Worm (Caenorhabditis elegans) whole organism, L3 larva: Measurements from ENCODE around the gene K10C2.2.

Experiments
- R02D3.7 ChIP-seq: fragments of 150-350 bp; optimal IDR thresholded peaks from 2 replicates; lab custom pipeline; 2014; ENCODE audit warnings: missing biosample characterization, missing genetic modification characterization
- ZK546.5 ChIP-seq: sonication (generic microtip); optimal IDR thresholded peaks from 2 replicates; lab custom pipeline; 2017; ENCODE audit warnings: missing biosample characterization, missing genetic modification characterization
- aly-2 ChIP-seq: fragments of 150-350 bp; optimal IDR thresholded peaks from 2 replicates; lab custom pipeline; 2014; ENCODE audit warnings: missing biosample characterization, missing genetic modification characterization
- ceh-16 ChIP-seq: sonication (generic microtip); optimal IDR thresholded peaks from 2 replicates; lab custom pipeline; 2017; ENCODE audit warnings: missing biosample characterization, missing genetic modification characterization
- ceh-28 ChIP-seq: fragments of 150-350 bp; optimal IDR thresholded peaks from 2 replicates; lab custom pipeline; 2014; ENCODE audit warnings: missing biosample characterization, missing genetic modification reagents, missing genetic modification characterization
- ceh-82 ChIP-seq: fragments of 150-350 bp; optimal IDR thresholded peaks from 2 replicates; lab custom pipeline; 2014; ENCODE audit warnings: missing biosample characterization, missing genetic modification characterization
- ceh-9 ChIP-seq: sonication (generic microtip); optimal IDR thresholded peaks from 2 replicates; lab custom pipeline; 2018; ENCODE audit warnings: missing biosample characterization, missing genetic modification characterization
- egl-27 ChIP-seq: sonication (generic microtip); optimal IDR thresholded peaks from 4 replicates; lab custom pipeline; 2017; ENCODE audit warnings: missing biosample characterization, missing genetic modification reagents, missing genetic modification characterization
- egl-5 ChIP-seq: fragments of 150-350 bp; optimal IDR thresholded peaks from 2 replicates; lab custom pipeline; 2017; ENCODE audit warnings: missing biosample characterization, missing genetic modification reagents, missing genetic modification characterization, inconsistent platforms
- elt-2 ChIP-seq: sonication (generic microtip); optimal IDR thresholded peaks from 2 replicates; lab custom pipeline; 2016; ENCODE audit warnings: missing genetic modification reagents, mild to moderate bottlenecking, missing genetic modification characterization, missing compliant biosample characterization
- elt-3 ChIP-seq, 3 experiments: fragments of 150-350 bp in 1 of 3; sonication (generic microtip) in 2 of 3; optimal IDR thresholded peaks; 2 replicates in 2 of 3; 4 replicates in 1 of 3; lab custom pipeline; 2014 to 2017; ENCODE audit warnings: missing biosample characterization in 3 of 3, missing genetic modification characterization in 3 of 3
- eor-1 ChIP-seq, 2 experiments: fragments of 150-350 bp; optimal IDR thresholded peaks; 2 replicates each; lab custom pipeline; 2014 to 2018; ENCODE audit warnings: missing biosample characterization in 2 of 2, missing genetic modification characterization in 2 of 2
- fkh-10 ChIP-seq: sonication (generic microtip); optimal IDR thresholded peaks from 2 replicates; lab custom pipeline; 2017; ENCODE audit warnings: missing biosample characterization, missing genetic modification reagents, missing genetic modification characterization
- fkh-2 ChIP-seq: fragments of 150-350 bp; optimal IDR thresholded peaks from 2 replicates; lab custom pipeline; 2014; ENCODE audit warnings: missing biosample characterization, missing genetic modification reagents, missing genetic modification characterization
- fos-1 ChIP-seq: fragments of 150-350 bp; optimal IDR thresholded peaks from 2 replicates; lab custom pipeline; 2014; ENCODE audit warnings: missing biosample characterization, missing genetic modification characterization
- hmg-11 ChIP-seq: sonication (generic microtip); optimal IDR thresholded peaks from 2 replicates; lab custom pipeline; 2016; ENCODE audit warnings: missing genetic modification characterization, missing compliant biosample characterization
- jun-1 ChIP-seq: fragments of 150-350 bp; optimal IDR thresholded peaks from 2 replicates; lab custom pipeline; 2014; ENCODE audit warnings: missing biosample characterization, missing genetic modification reagents, missing genetic modification characterization
- lin-15B ChIP-seq: fragments of 150-350 bp; optimal IDR thresholded peaks from 2 replicates; lab custom pipeline; 2014; ENCODE audit warnings: missing biosample characterization, missing genetic modification characterization
- lin-39 ChIP-seq: fragments of 150-350 bp; optimal IDR thresholded peaks from 2 replicates; lab custom pipeline; 2018; ENCODE audit warnings: missing biosample characterization, missing genetic modification reagents, missing genetic modification characterization
- lsy-12 ChIP-seq: sonication (generic microtip); optimal IDR thresholded peaks from 2 replicates; lab custom pipeline; 2016; ENCODE audit warnings: mild to moderate bottlenecking, missing genetic modification characterization, missing compliant biosample characterization
- mdl-1 ChIP-seq: fragments of 150-350 bp; optimal IDR thresholded peaks from 2 replicates; lab custom pipeline; 2014; ENCODE audit warnings: missing biosample characterization, missing genetic modification characterization
- mml-1 ChIP-seq: fragments of 150-350 bp; sonication (generic microtip); optimal IDR thresholded peaks from 3 replicates; lab custom pipeline; 2014; ENCODE audit warnings: missing biosample characterization, missing genetic modification characterization
- nhr-11 ChIP-seq: fragments of 150-350 bp; optimal IDR thresholded peaks from 2 replicates; lab custom pipeline; 2014; ENCODE audit warnings: missing biosample characterization, missing genetic modification characterization
- nhr-12 ChIP-seq: fragments of 150-350 bp; optimal IDR thresholded peaks from 2 replicates; lab custom pipeline; 2014; ENCODE audit warnings: missing biosample characterization, missing genetic modification characterization
- nhr-237 ChIP-seq: fragments of 150-350 bp; optimal IDR thresholded peaks from 2 replicates; lab custom pipeline; 2014; ENCODE audit warnings: missing biosample characterization, missing genetic modification characterization
- nhr-28 ChIP-seq: fragments of 150-350 bp; optimal IDR thresholded peaks from 2 replicates; lab custom pipeline; 2014; ENCODE audit warnings: missing biosample characterization, missing genetic modification characterization
- nhr-43 ChIP-seq: sonication (generic microtip); optimal IDR thresholded peaks from 2 replicates; lab custom pipeline; 2016; ENCODE audit warnings: mild to moderate bottlenecking, missing genetic modification characterization, missing compliant biosample characterization; ENCODE audit not compliant: poor library complexity, severe bottlenecking
- nhr-67 ChIP-seq: fragments of 150-350 bp; optimal IDR thresholded peaks from 2 replicates; lab custom pipeline; 2014; ENCODE audit warnings: missing biosample characterization, missing genetic modification characterization
- nhr-77 ChIP-seq: fragments of 150-350 bp; optimal IDR thresholded peaks from 2 replicates; lab custom pipeline; 2014; ENCODE audit warnings: missing biosample characterization, missing genetic modification characterization
- pha-4 ChIP-seq: fragments of 150-350 bp; optimal IDR thresholded peaks from 2 replicates; lab custom pipeline; 2014; ENCODE audit warnings: missing biosample characterization, missing genetic modification reagents, missing genetic modification characterization
- pqm-1 ChIP-seq: fragments of 150-350 bp; optimal IDR thresholded peaks from 2 replicates; lab custom pipeline; 2017; ENCODE audit warnings: missing biosample characterization, missing genetic modification characterization, inconsistent platforms
- skn-1 ChIP-seq: fragments of 150-350 bp; optimal IDR thresholded peaks from 2 replicates; lab custom pipeline; 2014; ENCODE audit warnings: missing biosample characterization, missing genetic modification characterization
- snpc-4 ChIP-seq: fragments of 150-350 bp; optimal IDR thresholded peaks from 2 replicates; lab custom pipeline; 2014; ENCODE audit warnings: missing biosample characterization, missing genetic modification characterization
- tbx-2 ChIP-seq: sonication (generic microtip); optimal IDR thresholded peaks from 2 replicates; lab custom pipeline; 2016; ENCODE audit warnings: mild to moderate bottlenecking, missing genetic modification characterization, missing compliant biosample characterization
- unc-39 ChIP-seq: sonication (generic microtip); optimal IDR thresholded peaks from 4 replicates; lab custom pipeline; 2017; ENCODE audit warnings: missing biosample characterization, missing genetic modification characterization
- unc-62 ChIP-seq: fragments of 150-350 bp; sonication (generic microtip); optimal IDR thresholded peaks from 4 replicates; lab custom pipeline; 2014; ENCODE audit warnings: missing biosample characterization, missing genetic modification reagents, missing genetic modification characterization
- ztf-11 ChIP-seq: fragments of 150-350 bp; optimal IDR thresholded peaks from 2 replicates; lab custom pipeline; 2014; ENCODE audit warnings: missing biosample characterization, missing genetic modification characterization
- ztf-4 ChIP-seq: fragments of 150-350 bp; optimal IDR thresholded peaks from 2 replicates; lab custom pipeline; 2014; ENCODE audit warnings: missing biosample characterization, missing genetic modification characterization

The K10C2.2 gene

DNA sequence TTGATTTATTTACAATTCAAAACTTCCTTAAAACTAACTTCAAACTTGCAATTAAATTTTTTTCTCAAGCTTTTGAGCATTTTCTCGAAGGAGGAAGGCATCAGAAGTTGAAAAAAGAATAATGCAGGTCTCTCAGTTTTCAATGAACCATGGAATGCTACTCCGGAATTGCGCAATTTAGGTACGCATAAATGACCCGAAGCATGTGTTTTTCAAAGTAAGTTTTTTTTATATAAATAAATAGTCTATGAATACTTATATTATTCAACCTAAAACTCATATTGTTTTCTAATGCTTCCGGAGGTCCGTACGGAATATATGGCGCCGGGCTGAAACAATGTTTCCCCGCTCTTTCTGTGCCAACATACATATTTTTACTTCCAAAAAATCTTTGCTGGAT is at the start of gene K10C2.2:
K10C2.2 (minus strand) TSS at position 101 of the 400 bp plus-strand sequence.
- TF ChIP-seq nhr-11 (tag; lab: Kevin White, UChicago) (no peak), nhr-43 (tag; lab: Kevin White, UChicago) (no peak), ZK546.5 (no peak), ceh-16 (tag; lab: Kevin White, UChicago) (no peak), eor-1 (tag; optimal IDR thresholded peaks at IDR 0.05; lab: Kevin White, UChicago) (no peak), snpc-4 (tag; lab: Kevin White, UChicago) (no peak), nhr-67 (tag; lab: Kevin White, UChicago) (no peak), R02D3.7 (tag; lab: Kevin White, UChicago) (no peak), jun-1 (tag; lab: Kevin White, UChicago) (no peak), egl-27 (no peak), lsy-12 (tag; lab: Kevin White, UChicago) (no peak), egl-5 (no peak), fkh-10 (GFP tag; lab: Kevin White, UChicago) (no peak), fos-1 (no peak), ztf-4 (tag; lab: Kevin White, UChicago) (no peak), pqm-1 (tag; lab: Kevin White, UChicago) (no peak)

DNA sequence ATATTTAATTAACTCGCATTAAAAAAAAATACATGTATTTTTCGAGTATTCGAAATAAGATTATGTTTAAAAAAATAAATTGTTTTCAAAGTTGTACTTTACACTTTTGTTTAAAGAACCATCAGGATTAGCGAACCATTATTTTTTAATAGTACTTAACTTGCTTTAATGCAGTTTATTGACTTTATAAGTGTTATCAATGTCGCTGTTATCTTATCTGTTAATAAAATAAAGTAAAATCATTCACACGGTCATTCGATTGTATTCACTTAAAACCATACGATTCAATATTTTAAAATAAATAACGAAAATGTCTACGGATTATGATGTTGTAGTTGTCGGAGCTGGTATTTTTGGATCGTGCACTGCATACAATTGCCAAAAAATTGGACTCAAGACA is 43.0 kb upstream of the K10C2.2 start, which contains the start of gene C15B12.1:
C15B12.1 (plus strand) TSS at position 271 of the 400 bp plus-strand sequence.
- TF ChIP-seq snpc-4 (tag; lab: Kevin White, UChicago) (no peak), jun-1 (tag; lab: Kevin White, UChicago) (no peak), ceh-9 (tag; lab: Kevin White, UChicago) (no peak), nhr-43 (tag; lab: Kevin White, UChicago) (no peak), ceh-28 (tag; lab: Kevin White, UChicago) (no peak), pqm-1 (tag; lab: Kevin White, UChicago) (peak; percentile 76), ztf-11 (tag; lab: Kevin White, UChicago) (no peak), tbx-2 (tag; lab: Kevin White, UChicago) (no peak), elt-3 (tag; optimal IDR thresholded peaks at IDR 0.05; lab: Kevin White, UChicago) (no peak), elt-2 (tag; lab: Kevin White, UChicago) (peak; percentile 67), ceh-16 (tag; lab: Kevin White, UChicago) (no peak), fkh-2 (tag; lab: Kevin White, UChicago) (no peak), unc-62 (GFP tag; lab: Kevin White, UChicago) (no peak), mdl-1 (tag; lab: Kevin White, UChicago) (no peak), lin-39 (tag; lab: Kevin White, UChicago) (no peak), nhr-77 (tag; lab: Kevin White, UChicago) (no peak), hmg-11 (tag; lab: Kevin White, UChicago) (no peak), nhr-237 (no peak)

DNA sequence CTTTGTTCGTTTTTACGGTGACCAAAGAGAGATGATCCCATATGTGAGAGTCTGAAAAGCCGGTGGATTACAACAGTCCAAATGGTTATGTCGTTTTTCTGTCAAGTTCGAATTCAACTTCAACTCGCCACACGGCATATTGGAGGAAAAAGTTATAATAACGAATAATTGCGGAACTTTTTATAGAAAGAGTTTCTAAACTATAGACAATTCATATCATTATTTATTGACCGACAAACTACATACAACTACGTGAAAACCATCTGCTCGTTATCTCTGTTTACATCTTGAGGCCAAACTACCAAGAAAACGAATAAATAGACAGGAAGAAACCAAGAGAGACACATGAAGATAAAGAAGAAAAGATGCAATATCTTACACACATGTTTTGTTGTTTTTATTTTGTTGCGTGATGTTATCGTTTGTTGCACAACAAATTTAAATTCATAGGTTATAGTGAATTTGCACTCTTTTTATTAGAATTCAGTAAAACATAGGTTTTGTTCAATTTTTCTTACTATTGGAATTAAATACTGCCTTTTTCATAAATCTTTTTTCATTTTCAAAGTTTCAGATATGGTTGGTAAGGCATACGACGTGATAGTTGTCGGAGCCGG is 40.2 kb upstream of the K10C2.2 start, which contains the start of the genes C15B12.4 and C15B12.8:
C15B12.4 (minus strand) TSS at position 51 of the 617 bp plus-strand sequence.
C15B12.8 (plus strand) TSS at position 567 of the 617 bp plus-strand sequence.
- TF ChIP-seq fos-1 (no peak), ztf-11 (tag; lab: Kevin White, UChicago) (no peak), elt-3 (tag; optimal IDR thresholded peaks at IDR 0.05; lab: Kevin White, UChicago) (no peak), aly-2 (tag; lab: Kevin White, UChicago) (no peak), ceh-82 (no peak), ceh-28 (tag; lab: Kevin White, UChicago) (no peak), nhr-11 (tag; lab: Kevin White, UChicago) (no peak), lin-39 (tag; lab: Kevin White, UChicago) (no peak), unc-39 (tag; lab: Kevin White, UChicago) (no peak), pqm-1 (tag; lab: Kevin White, UChicago) (no peak), mdl-1 (tag; lab: Kevin White, UChicago) (no peak), skn-1 (tag; lab: Kevin White, UChicago) (no peak), nhr-12 (tag; lab: Kevin White, UChicago) (no peak), ztf-4 (tag; lab: Kevin White, UChicago) (no peak), mml-1 (no peak), nhr-28 (tag; lab: Kevin White, UChicago) (no peak), ceh-9 (tag; lab: Kevin White, UChicago) (no peak), pha-4 (tag; lab: Kevin White, UChicago) (no peak), lin-15B (tag; lab: Kevin White, UChicago) (no peak)
